Worm (Caenorhabditis elegans) whole organism, L2 larva: ENCODE results near the gene ifp-1.

Source experiments
- C34F6.9 ChIP-seq: fragments of 150-350 bp; optimal IDR thresholded peaks from 2 replicates; lab custom pipeline; 2014; ENCODE audit warnings: missing biosample characterization, missing genetic modification characterization
- F13H6.1 ChIP-seq: sonication (generic microtip); optimal IDR thresholded peaks from 2 replicates; lab custom pipeline; 2016; ENCODE audit warnings: missing genetic modification characterization, missing compliant biosample characterization
- ama-1 ChIP-seq: fragments of 150-350 bp; optimal IDR thresholded peaks from 2 replicates; lab custom pipeline; 2018; ENCODE audit warnings: inconsistent platforms
- elt-1 ChIP-seq: fragments of 150-350 bp; optimal IDR thresholded peaks from 2 replicates; lab custom pipeline; 2014; ENCODE audit warnings: missing biosample characterization, missing genetic modification characterization
- elt-3 ChIP-seq: sonication (generic microtip); optimal IDR thresholded peaks from 2 replicates; lab custom pipeline; 2017; ENCODE audit warnings: missing biosample characterization, missing genetic modification characterization
- mab-5 ChIP-seq: fragments of 150-350 bp; optimal IDR thresholded peaks from 2 replicates; lab custom pipeline; 2014; ENCODE audit warnings: missing biosample characterization, missing genetic modification characterization
- nhr-11 ChIP-seq: fragments of 150-350 bp; optimal IDR thresholded peaks from 2 replicates; lab custom pipeline; 2014; ENCODE audit warnings: missing biosample characterization, missing genetic modification characterization
- nhr-6 ChIP-seq: fragments of 150-350 bp; optimal IDR thresholded peaks from 2 replicates; lab custom pipeline; 2014; ENCODE audit warnings: missing biosample characterization, missing genetic modification characterization
- skn-1 ChIP-seq: sonication (generic microtip); optimal IDR thresholded peaks from 2 replicates; lab custom pipeline; 2017; ENCODE audit warnings: missing biosample characterization, missing genetic modification characterization
- sma-3 ChIP-seq: sonication (generic microtip); optimal IDR thresholded peaks from 2 replicates; lab custom pipeline; 2016; ENCODE audit warnings: missing genetic modification reagents, missing genetic modification characterization, missing compliant biosample characterization
- snpc-4 ChIP-seq: fragments of 150-350 bp; optimal IDR thresholded peaks from 2 replicates; lab custom pipeline; 2014; ENCODE audit warnings: missing biosample characterization, missing genetic modification characterization
- unc-62 ChIP-seq: fragments of 150-350 bp; optimal IDR thresholded peaks from 2 replicates; lab custom pipeline; 2014; ENCODE audit warnings: missing biosample characterization, missing genetic modification reagents, missing genetic modification characterization

DNA sequence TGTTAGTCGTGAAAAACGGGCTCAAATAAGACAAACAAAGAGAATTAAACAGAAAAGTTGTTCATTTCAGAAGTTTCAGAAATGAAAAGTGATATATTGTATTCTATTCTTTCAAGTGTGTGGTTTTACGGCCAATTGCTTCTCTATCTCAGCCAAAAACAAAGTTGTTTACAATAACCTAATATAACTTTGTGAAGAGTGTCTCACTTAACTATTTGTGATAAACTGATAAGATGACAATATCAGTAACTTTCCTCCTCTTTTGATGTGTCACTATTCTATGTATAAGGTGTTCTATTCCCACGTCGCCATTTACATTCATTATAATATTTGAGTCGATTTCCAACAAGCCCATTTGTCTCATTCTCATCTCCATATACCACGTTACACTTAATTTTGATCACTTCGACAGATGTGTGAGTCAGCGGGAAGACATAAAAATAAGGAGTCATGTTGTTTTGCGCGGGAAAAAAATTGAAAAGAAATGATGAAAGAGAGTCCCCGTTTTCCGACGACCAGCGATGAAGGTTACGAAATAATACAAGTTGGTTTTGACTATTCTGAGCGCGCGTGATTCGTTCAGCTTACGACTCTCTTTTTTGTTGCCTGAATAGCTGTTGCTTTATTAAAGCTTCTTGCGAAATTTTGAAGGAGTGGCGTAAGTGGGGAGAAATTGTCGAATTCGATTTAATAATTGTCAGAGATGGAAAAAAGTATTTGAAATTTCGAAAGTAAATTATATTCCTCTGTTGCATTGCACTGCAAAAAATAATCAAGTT, 25.5 kb upstream of the ifp-1 start:
- peak; percentile 42 for TF ChIP-seq C34F6.9 (tag; lab: Kevin White, UChicago)
- TF ChIP-seq elt-1, result no peak
- TF ChIP-seq nhr-6 (tag; lab: Kevin White, UChicago), result no peak
- no peak for TF ChIP-seq nhr-11
- TF ChIP-seq skn-1 (tag; lab: Kevin White, UChicago), result no peak
- no peak for TF ChIP-seq ama-1 (lab: Kevin White, UChicago)
- TF ChIP-seq unc-62 (GFP tag; lab: Kevin White, UChicago), result no peak
- TF ChIP-seq snpc-4 (tag; lab: Kevin White, UChicago), result no peak
- no peak for TF ChIP-seq mab-5 (tag; lab: Kevin White, UChicago)
- no peak for TF ChIP-seq sma-3 (GFP tag; lab: Kevin White, UChicago)
- TF ChIP-seq elt-3 (tag; lab: Kevin White, UChicago), result no peak
- TF ChIP-seq F13H6.1 (tag; lab: Kevin White, UChicago), result no peak
